Fruit fly (Drosophila melanogaster): ENCODE measurements around the gene CG4686.
A peak's percentile ranks its signal among the peaks of the same experiment; 100 is the strongest.

CG4686 gene

dm6 chr3R:19847591-19848256 is 16.6 kb upstream of the CG4686 start:
- no peak for TF ChIP-seq jim (GFP tag; optimal IDR thresholded peaks at IDR 0.05)
- no peak for TF ChIP-seq Dfd (GFP tag; optimal IDR thresholded peaks at IDR 0.05)
- no peak for TF ChIP-seq Rel (GFP tag; optimal IDR thresholded peaks at IDR 0.05)
- peak; percentile 79 for TF ChIP-seq Rel (tag; optimal IDR thresholded peaks at IDR 0.05)

- TF ChIP-seq h (GFP tag; optimal IDR thresholded peaks at IDR 0.05) (peak; percentile 90), Rel (GFP tag; optimal IDR thresholded peaks at IDR 0.05) (peak; percentile 76), Rel (tag; optimal IDR thresholded peaks at IDR 0.05) (peak; percentile 76), Hr78 (GFP tag; optimal IDR thresholded peaks at IDR 0.05) (no peak), dsf (GFP tag; optimal IDR thresholded peaks at IDR 0.05; ENCODE audit: borderline replicate concordance) (peak; percentile 52), rgr (GFP tag; optimal IDR thresholded peaks at IDR 0.05) (peak; percentile 90), tai (GFP tag; optimal IDR thresholded peaks at IDR 0.05) (no peak), GATAd (GFP tag; optimal IDR thresholded peaks at IDR 0.05) (peak; percentile 13), Dif (GFP tag; optimal IDR thresholded peaks at IDR 0.05; ENCODE audit: partially characterized antibody) (no peak), brk (GFP tag; optimal IDR thresholded peaks at IDR 0.05) (peak; percentile 81), Mio (GFP tag; optimal IDR thresholded peaks at IDR 0.05) (no peak), Myc (optimal IDR thresholded peaks at IDR 0.05) (no peak), pan (optimal IDR thresholded peaks at IDR 0.05) (no peak), dl (GFP tag; optimal IDR thresholded peaks at IDR 0.05; ENCODE audit: insufficient read depth in 1 of 2, partially characterized antibody in 2 of 2) (no peak), Abd-B (GFP tag; optimal IDR thresholded peaks at IDR 0.05) (no peak), sv (GFP tag; optimal IDR thresholded peaks at IDR 0.05) (no peak), lola (GFP tag; optimal IDR thresholded peaks at IDR 0.05) (no peak), foxo (GFP tag; optimal IDR thresholded peaks at IDR 0.05) (peak; percentile 62 to 84), sage (GFP tag; optimal IDR thresholded peaks at IDR 0.05) (peak; percentile 67), Hr83 (GFP tag; optimal IDR thresholded peaks at IDR 0.05; ENCODE audit: poor library complexity, severe bottlenecking) (peak; percentile 99), br (GFP tag; optimal IDR thresholded peaks at IDR 0.05) (peak; percentile 88), N (GFP tag; optimal IDR thresholded peaks at IDR 0.05) (no peak), Vsx2 (GFP tag; optimal IDR thresholded peaks at IDR 0.05; ENCODE audit: partially characterized antibody) (no peak), Jra (GFP tag; optimal IDR thresholded peaks at IDR 0.05) (peak; percentile 81), ey (GFP tag; optimal IDR thresholded peaks at IDR 0.05) (peak; percentile 38), Dfd (GFP tag; optimal IDR thresholded peaks at IDR 0.05) (no peak), psq (GFP tag; optimal IDR thresholded peaks at IDR 0.05) (peak; percentile 66), fru (GFP tag; optimal IDR thresholded peaks at IDR 0.05) (peak; percentile 74), CrebA (GFP tag; optimal IDR thresholded peaks at IDR 0.05; ENCODE audit: borderline replicate concordance) (no peak), OdsH (GFP tag; optimal IDR thresholded peaks at IDR 0.05) (peak; percentile 90), dmrt93B (GFP tag; optimal IDR thresholded peaks at IDR 0.05) (no peak), jim (GFP tag; optimal IDR thresholded peaks at IDR 0.05) (peak; percentile 78), CG9705 (GFP tag; optimal IDR thresholded peaks at IDR 0.05) (peak; percentile 28), usp (GFP tag; optimal IDR thresholded peaks at IDR 0.05) (no peak), Hnf4 (GFP tag; optimal IDR thresholded peaks at IDR 0.05) (peak; percentile 90), CG32264 (GFP tag; optimal IDR thresholded peaks at IDR 0.05) (peak; percentile 82), Sp1 (GFP tag; optimal IDR thresholded peaks at IDR 0.05) (peak; percentile 67), woc (GFP tag; optimal IDR thresholded peaks at IDR 0.05) (no peak), HLH106 (tag; optimal IDR thresholded peaks at IDR 0.05) (no peak)
Observed at dm6 chr3R:19858017-19858659, 6.2 kb upstream of the CG4686 start.

All from whole organism, wandering third instar larva.